Fruit fly (Drosophila melanogaster) Kc167 (cell line): Measurements from ENCODE around the gene CG31637.

Source experiments
- Myc ChIP-seq: fragments of >200 bp; optimal IDR thresholded peaks from 2 replicates; lab custom pipeline; 2017; ENCODE audit warnings: missing external identifiers
- Sin3A ChIP-seq: fragments of >200 bp; optimal IDR thresholded peaks from 2 replicates; lab custom pipeline; 2018; ENCODE audit warnings: missing external identifiers
- h ChIP-seq: fragments of >200 bp; optimal IDR thresholded peaks from 3 replicates; lab custom pipeline; 2018; ENCODE audit warnings: missing external identifiers
- insv ChIP-seq: fragments of >200 bp; optimal IDR thresholded peaks from 3 replicates; lab custom pipeline; 2018; ENCODE audit warnings: missing external identifiers
- psq ChIP-seq: fragments of >200 bp; optimal IDR thresholded peaks from 2 replicates; lab custom pipeline; 2017; ENCODE audit warnings: missing external identifiers
- ttk ChIP-seq: sonication (Bioruptor generic); optimal IDR thresholded peaks from 2 replicates; lab custom pipeline; 2017; ENCODE audit warnings: missing external identifiers

The CG31637 gene

DNA sequence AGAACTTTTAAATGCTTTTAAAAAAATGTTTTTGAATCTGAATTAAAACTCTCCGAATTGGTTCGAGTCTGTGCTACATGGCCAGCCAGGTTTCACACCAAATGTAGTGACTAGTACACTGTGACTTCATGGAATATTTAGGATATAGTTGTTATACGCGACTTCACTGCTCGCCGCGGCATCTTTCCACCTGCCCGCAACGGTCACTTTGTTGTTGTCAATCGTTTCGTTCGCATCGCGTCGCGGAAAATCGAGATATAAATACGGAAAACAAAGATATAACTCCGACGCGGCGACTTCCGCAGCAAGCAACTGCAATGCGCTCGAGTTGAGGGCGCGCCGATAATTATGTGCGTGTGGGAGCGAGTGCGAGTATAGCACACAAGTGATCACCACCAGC is at the start of gene CG31637:
Gene CG31637, plus strand, starts transcription at position 200 of the 400 bp plus-strand sequence.
- TF ChIP-seq psq (lab: Kevin White, UChicago) (no peak), insv (lab: Kevin White, UChicago) (no peak), Sin3A (no peak), ttk (lab: Kevin White, UChicago) (no peak), Myc (lab: Kevin White, UChicago) (no peak), h (lab: Kevin White, UChicago) (no peak)

DNA sequence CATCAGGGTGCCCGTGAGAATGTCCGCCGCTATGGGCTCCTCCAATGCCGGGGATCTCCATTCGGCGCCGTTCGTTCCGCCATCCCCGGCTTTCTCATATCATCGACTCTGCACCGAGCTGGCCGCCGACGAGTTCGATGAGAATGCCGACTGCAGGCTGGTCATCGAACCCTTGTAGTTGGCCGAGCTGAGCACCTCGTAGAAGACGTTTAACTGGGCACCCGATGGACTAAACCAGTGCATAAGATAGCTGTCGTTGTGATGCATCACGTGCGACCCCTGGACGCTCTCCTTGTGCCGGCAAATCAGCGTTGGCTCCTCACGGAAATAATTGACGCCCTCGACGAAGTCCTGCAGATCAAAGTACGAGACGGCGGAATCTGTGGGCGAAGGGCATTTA is 48.7 kb upstream of the CG31637 start:
- TF ChIP-seq insv (lab: Kevin White, UChicago): no peak
- no peak for TF ChIP-seq ttk (lab: Kevin White, UChicago)
- TF ChIP-seq psq (lab: Kevin White, UChicago): no peak
- no peak for TF ChIP-seq Sin3A
- no peak for TF ChIP-seq h (lab: Kevin White, UChicago)
- TF ChIP-seq Myc (lab: Kevin White, UChicago): no peak

DNA sequence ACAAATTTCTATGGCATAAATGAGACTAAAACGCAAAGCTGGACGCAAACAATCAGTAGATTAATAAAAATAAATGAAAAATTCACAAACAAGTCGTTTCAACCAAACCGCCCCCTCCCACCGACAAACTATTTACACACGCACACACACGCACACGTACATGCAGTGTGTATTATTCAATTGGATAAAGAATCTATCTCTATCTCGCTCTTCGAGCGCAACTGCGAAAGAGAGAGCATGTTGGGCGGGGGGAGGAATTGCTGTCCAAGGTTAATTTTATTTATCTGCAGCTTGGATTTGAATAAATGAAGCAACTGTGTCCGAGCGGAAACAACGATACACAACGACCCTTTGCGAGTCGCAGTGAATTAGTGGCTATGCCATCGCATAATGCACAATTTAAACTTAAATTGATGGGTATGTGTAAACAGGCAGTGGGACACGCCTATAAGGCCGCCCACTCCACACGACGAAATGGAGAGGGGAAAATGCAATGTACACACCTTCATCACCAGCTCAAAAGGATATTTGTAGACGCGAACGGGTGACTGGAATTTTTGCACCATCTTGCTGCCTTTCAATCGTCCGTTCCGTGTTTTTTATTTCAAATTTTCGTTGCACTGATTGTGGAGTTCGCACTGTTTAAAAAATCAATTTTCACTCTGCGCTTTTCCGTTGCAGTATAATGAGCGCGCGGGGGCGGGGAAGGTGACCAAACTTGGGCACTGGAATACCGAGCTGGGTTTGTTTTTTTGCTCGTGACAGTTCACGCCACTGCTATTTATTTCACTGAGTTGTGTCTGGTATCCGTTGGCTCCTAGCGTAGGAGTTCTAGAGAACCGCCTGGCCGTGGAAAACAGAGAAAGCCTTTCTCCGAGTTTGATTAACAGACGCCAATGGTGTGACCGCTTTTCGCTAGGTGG is 43.2 kb upstream of the CG31637 start, which contains the start of gene retm:
Gene retm, minus strand, starts transcription at position 898 of the 923 bp plus-strand sequence.
- TF ChIP-seq Myc (lab: Kevin White, UChicago) (no peak), Sin3A (no peak), psq (lab: Kevin White, UChicago) (no peak), ttk (lab: Kevin White, UChicago) (no peak), insv (lab: Kevin White, UChicago) (no peak), h (lab: Kevin White, UChicago) (no peak)

DNA sequence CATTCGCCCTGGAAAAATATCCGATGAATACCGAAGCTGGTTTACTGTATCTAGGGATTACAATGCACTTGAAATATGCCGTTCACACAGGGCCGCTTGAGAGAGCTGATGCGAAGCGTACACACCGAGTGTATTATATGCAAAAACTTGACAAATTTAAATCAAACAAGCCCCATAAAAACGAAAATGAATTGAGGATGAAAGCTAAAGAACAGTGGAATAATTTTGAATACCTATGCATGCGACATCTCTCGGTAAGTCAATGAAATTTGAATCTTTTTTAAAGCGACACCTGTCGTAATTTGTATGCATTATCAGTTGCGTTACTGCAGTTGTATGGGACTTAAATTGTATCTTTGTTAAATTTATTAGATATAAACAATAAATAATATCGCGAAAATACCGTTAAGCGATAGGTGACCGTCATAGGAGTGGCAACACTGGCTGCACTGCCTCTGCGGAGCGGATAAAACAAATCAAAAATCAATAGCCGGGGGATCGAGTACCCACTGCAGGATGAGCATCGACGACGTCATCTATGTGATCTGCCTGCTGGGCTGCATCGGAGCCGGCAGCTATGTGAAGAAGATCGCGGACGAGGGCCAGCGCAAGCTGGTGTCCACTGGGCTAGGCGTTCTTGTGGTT is 42.4 kb upstream of the CG31637 start, which contains the start of gene frj:
Gene frj, plus strand, starts transcription at position 98 of the 645 bp plus-strand sequence.
- TF ChIP-seq insv (lab: Kevin White, UChicago) (no peak), h (lab: Kevin White, UChicago) (no peak), Sin3A (no peak), psq (lab: Kevin White, UChicago) (no peak), Myc (lab: Kevin White, UChicago) (no peak), ttk (lab: Kevin White, UChicago) (no peak)

DNA sequence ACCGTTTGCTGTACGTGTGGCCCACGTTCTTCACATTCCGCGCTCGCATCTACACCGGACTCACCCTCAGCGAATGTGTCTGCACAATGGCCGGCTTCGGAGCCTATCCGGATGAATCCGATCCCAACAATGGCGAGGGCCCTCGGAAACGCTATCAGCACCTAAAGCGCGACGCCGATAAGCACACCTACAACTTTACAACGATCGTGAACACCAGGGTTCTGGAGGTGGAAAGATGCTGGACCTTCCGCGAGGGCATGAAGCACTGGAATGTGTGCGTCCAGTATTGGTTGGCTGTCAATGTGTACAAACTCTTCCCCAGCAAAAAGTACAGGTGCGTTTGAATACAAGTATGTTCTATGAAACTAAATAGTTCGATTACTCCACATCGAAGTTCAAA is 40.9 kb upstream of the CG31637 start:
- TF ChIP-seq psq (lab: Kevin White, UChicago) (no peak), ttk (lab: Kevin White, UChicago) (no peak), Myc (lab: Kevin White, UChicago) (no peak), Sin3A (no peak), h (lab: Kevin White, UChicago) (no peak), insv (lab: Kevin White, UChicago) (no peak)

DNA sequence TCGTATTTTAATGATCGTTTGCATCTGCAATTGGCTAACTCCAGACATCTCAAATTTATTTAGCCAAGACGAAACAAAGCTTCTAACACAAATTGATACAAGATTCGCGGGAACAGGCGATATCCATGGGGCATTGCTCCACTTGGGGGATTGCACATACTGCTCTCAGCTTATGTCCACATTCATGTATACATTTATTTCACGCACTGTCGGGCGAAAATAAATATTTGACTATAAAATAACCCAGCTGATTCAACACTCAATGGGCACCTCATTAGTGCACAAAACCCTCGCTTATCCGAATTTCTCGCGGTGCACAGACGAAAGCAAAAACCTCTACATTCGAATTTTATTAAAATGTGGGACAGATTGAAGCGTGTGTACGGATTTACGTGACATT is 37.0 kb upstream of the CG31637 start:
- TF ChIP-seq Sin3A: no peak
- TF ChIP-seq psq (lab: Kevin White, UChicago): no peak
- no peak for TF ChIP-seq insv (lab: Kevin White, UChicago)
- TF ChIP-seq h (lab: Kevin White, UChicago): no peak
- no peak for TF ChIP-seq Myc (lab: Kevin White, UChicago)
- no peak for TF ChIP-seq ttk (lab: Kevin White, UChicago)

DNA sequence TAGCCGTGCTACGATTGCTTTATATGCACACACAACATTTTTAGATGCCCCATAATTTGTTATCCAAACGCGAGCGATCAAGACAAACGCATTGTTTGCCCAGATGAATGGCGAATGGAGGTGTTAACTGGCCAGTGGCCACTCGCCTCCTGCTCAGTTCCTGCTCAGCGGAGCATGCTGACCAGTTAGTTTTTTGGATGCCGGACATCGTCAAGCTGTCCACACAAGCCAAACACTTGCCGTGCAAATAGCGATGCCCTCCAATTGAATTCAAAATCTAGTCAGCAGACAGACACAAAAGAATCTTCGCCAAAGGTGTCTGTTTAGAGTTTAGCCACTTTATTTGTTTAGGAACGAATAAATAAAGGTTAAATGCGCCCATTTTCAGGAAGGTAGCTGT is 36.2 kb upstream of the CG31637 start:
- TF ChIP-seq h (lab: Kevin White, UChicago): no peak
- no peak for TF ChIP-seq psq (lab: Kevin White, UChicago)
- no peak for TF ChIP-seq ttk (lab: Kevin White, UChicago)

DNA sequence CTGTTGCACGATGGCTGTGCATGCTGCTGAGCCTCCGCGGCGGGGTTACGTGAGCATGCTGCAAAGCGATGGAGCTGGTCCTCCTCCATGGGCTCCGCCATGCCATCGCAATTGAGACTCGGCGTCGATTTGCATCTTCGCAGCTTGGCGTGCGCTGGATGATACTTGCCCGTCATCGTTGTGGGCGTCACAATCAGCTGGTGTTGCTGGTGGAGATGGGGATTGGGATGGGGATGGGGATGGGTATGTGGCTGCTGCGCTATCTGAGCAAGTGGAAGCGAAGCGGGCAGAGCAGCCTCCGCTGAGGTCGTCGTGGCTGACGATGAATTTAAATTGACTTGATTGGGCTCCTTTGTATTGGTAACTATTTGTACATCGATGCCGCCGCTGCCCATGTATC is 35.1 kb upstream of the CG31637 start:
- no peak for TF ChIP-seq psq (lab: Kevin White, UChicago)
- no peak for TF ChIP-seq ttk (lab: Kevin White, UChicago)
- no peak for TF ChIP-seq Myc (lab: Kevin White, UChicago)
- no peak for TF ChIP-seq Sin3A
- TF ChIP-seq h (lab: Kevin White, UChicago): no peak
- no peak for TF ChIP-seq insv (lab: Kevin White, UChicago)

DNA sequence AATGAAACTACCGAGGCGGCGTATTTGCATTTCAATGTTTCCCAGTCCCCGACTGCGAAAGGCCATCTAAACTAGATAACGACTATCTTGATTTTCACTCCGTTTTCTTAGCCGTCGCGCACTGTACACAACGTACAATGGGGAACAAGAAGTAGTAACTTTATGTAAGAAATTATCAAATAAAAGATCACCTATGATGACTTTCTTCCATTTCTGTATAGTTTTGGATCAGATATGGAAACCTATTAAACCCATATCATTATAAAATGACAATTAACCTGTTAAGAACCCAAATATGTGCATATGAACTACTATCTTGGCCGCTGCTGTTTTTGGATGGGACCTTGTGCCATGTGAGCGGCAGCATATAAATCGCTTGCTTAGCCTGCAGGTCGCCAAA is 34.2 kb upstream of the CG31637 start:
- TF ChIP-seq insv (lab: Kevin White, UChicago): no peak
- TF ChIP-seq h (lab: Kevin White, UChicago): no peak
- TF ChIP-seq psq (lab: Kevin White, UChicago): no peak
- no peak for TF ChIP-seq Sin3A
- no peak for TF ChIP-seq Myc (lab: Kevin White, UChicago)
- no peak for TF ChIP-seq ttk (lab: Kevin White, UChicago)

DNA sequence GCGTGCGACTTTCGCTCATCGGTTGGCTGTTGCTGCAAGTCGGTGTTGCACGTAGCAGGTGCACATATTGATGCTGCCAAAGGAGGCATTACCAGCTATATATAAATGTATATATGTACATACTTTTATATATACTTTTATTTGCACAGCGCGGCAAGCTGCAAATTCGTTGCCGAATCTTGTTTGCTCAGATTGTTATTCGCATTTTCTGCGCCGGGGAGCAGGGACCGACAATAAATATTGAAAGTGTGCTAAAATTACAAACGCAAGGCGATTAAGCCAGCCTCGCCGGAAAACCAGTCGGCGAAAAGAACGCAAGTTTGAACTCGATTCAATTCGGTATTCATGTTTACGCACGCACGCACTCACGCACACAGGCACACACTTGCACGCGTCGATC is 33.7 kb upstream of the CG31637 start:
- TF ChIP-seq Sin3A (no peak), h (lab: Kevin White, UChicago) (no peak), insv (lab: Kevin White, UChicago) (no peak), ttk (lab: Kevin White, UChicago) (no peak), Myc (lab: Kevin White, UChicago) (no peak), psq (lab: Kevin White, UChicago) (no peak)

DNA sequence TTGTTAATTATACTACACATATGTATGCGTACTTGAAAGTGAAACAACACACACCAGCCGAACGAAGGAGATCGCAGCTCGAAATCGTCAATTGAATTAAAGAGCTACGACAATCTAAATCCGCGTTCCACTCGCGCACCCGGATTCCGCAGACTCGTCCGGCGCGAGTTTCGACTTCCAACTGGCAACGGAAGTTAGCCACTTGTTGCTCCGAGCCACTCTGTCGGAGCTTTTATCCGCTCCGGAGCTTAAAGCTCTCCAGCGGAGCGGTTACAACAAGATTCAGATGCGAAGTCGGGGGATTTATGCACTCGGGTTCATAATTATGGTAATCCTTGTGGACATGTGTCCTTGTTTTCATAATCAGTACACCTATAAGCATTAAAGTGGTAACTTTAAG is 33.0 kb upstream of the CG31637 start, which contains the start of gene Rchy1:
Gene Rchy1, minus strand, starts transcription at position 173 of the 400 bp plus-strand sequence.
- TF ChIP-seq h (lab: Kevin White, UChicago) (no peak), Myc (lab: Kevin White, UChicago) (no peak), ttk (lab: Kevin White, UChicago) (no peak), psq (lab: Kevin White, UChicago) (no peak), Sin3A (no peak), insv (lab: Kevin White, UChicago) (no peak)
